Fruit fly (Drosophila melanogaster) whole organism, embryonic: ENCODE data around the gene CG13616.

ENCODE experiments used
- Abd-B ChIP-seq: fragments of 200-800 bp; sonication (Bioruptor generic); optimal IDR thresholded peaks from 2 replicates; lab custom pipeline; 2018; ENCODE audit warnings: missing biosample characterization, mild to moderate bottlenecking, missing genetic modification characterization, moderate library complexity
- Atf-2 ChIP-seq: fragments of 200-800 bp; sonication (Bioruptor generic); optimal IDR thresholded peaks from 2 replicates; lab custom pipeline; 2016; ENCODE audit warnings: missing biosample characterization, missing genetic modification characterization
- C15 ChIP-seq: fragments of 200-800 bp; sonication (Bioruptor generic); IDR thresholded peaks from 3 replicates; pipeline ENCODE4 v1.3.6; 2022; ENCODE audit warnings: missing biosample characterization, missing genetic modification characterization
- CG11093 ChIP-seq: fragments of 200-800 bp; sonication (Bioruptor generic); IDR thresholded peaks from 3 replicates; pipeline ENCODE4 v1.3.6; 2022; ENCODE audit warnings: missing biosample characterization, missing genetic modification characterization
- CG11398 ChIP-seq: fragments of 200-800 bp; sonication (Bioruptor generic); optimal IDR thresholded peaks from 2 replicates; lab custom pipeline; 2016; ENCODE audit warnings: missing biosample characterization, missing genetic modification characterization
- CG13287 ChIP-seq: fragments of 200-800 bp; sonication (Bioruptor generic); IDR thresholded peaks from 2 replicates; pipeline ENCODE4 v1.3.6; 2022; ENCODE audit warnings: missing biosample characterization, missing genetic modification characterization; ENCODE audit not compliant: partially characterized antibody
- CG14710 ChIP-seq: fragments of 200-800 bp; sonication (Bioruptor generic); optimal IDR thresholded peaks from 3 replicates; lab custom pipeline; 2019; ENCODE audit warnings: missing biosample characterization, mild to moderate bottlenecking, missing genetic modification characterization, moderate library complexity
- CG1647 ChIP-seq: fragments of 200-800 bp; sonication (Bioruptor generic); optimal IDR thresholded peaks from 3 replicates; lab custom pipeline; 2016; ENCODE audit warnings: missing biosample characterization, missing genetic modification characterization
- CG16813 ChIP-seq: fragments of 200-800 bp; sonication (Bioruptor generic); IDR thresholded peaks from 3 replicates; pipeline ENCODE4 v1.3.6; 2022; ENCODE audit warnings: missing biosample characterization, missing genetic modification characterization; ENCODE audit not compliant: partially characterized antibody
- CG2712 ChIP-seq: fragments of 200-800 bp; optimal IDR thresholded peaks from 3 replicates; lab custom pipeline; 2019; ENCODE audit warnings: missing biosample characterization, mild to moderate bottlenecking, missing genetic modification characterization, moderate library complexity
- CG4360 ChIP-seq: fragments of 200-800 bp; sonication (Bioruptor generic); IDR thresholded peaks from 2 replicates; pipeline ENCODE4 v1.3.6; 2022; ENCODE audit warnings: missing biosample characterization, missing genetic modification characterization
- CG4617 ChIP-seq: fragments of 200-800 bp; sonication (Bioruptor generic); optimal IDR thresholded peaks from 3 replicates; lab custom pipeline; 2016; ENCODE audit warnings: missing biosample characterization, missing genetic modification characterization, borderline replicate concordance
- CG6175 ChIP-seq: fragments of 200-800 bp; sonication (Bioruptor generic); IDR thresholded peaks from 3 replicates; pipeline ENCODE4 v1.3.6; 2022; ENCODE audit warnings: missing biosample characterization, missing genetic modification characterization
- CG8281 ChIP-seq: fragments of 200-800 bp; sonication (Bioruptor generic); optimal IDR thresholded peaks from 2 replicates; lab custom pipeline; 2018; ENCODE audit warnings: missing biosample characterization, mild to moderate bottlenecking, missing genetic modification characterization, moderate library complexity
- CG8478 ChIP-seq: fragments of >200 bp; optimal IDR thresholded peaks from 2 replicates; lab custom pipeline; 2018
- CG9817 ChIP-seq: fragments of 200-800 bp; sonication (Bioruptor generic); optimal IDR thresholded peaks from 2 replicates; lab custom pipeline; 2018; ENCODE audit warnings: missing biosample characterization, mild to moderate bottlenecking, missing genetic modification characterization, moderate library complexity
- CTCF ChIP-seq: fragments of 200-800 bp; sonication (Bioruptor generic); optimal IDR thresholded peaks from 2 replicates; lab custom pipeline; 2017; ENCODE audit warnings: missing biosample characterization, mild to moderate bottlenecking, missing genetic modification characterization, moderate library complexity
- CoRest ChIP-seq: fragments of 200-800 bp; sonication (Bioruptor generic); optimal IDR thresholded peaks from 3 replicates; lab custom pipeline; 2018; ENCODE audit warnings: missing biosample characterization, mild to moderate bottlenecking, missing genetic modification characterization, moderate library complexity
- Dll ChIP-seq: fragments of 200-800 bp; sonication (Bioruptor generic); IDR thresholded peaks from 4 replicates; pipeline ENCODE4 v1.3.6; 2022; ENCODE audit warnings: missing biosample characterization, missing genetic modification characterization; ENCODE audit not compliant: partially characterized antibody
- Dp ChIP-seq: fragments of 200-800 bp; sonication (Bioruptor generic); optimal IDR thresholded peaks from 2 replicates; lab custom pipeline; 2018; ENCODE audit warnings: missing biosample characterization, mild to moderate bottlenecking, missing genetic modification characterization, moderate library complexity
- E2f1 ChIP-seq: fragments of 200-800 bp; sonication (Bioruptor generic); IDR thresholded peaks from 2 replicates; pipeline ENCODE4 v1.3.6; 2022; ENCODE audit warnings: missing biosample characterization, missing genetic modification characterization
- Ets65A ChIP-seq: fragments of 200-800 bp; sonication (Bioruptor generic); peaks from one replicate; lab custom pipeline; 2016; ENCODE audit warnings: missing biosample characterization, missing genetic modification characterization
- Gug ChIP-seq: fragments of 200-800 bp; sonication (Bioruptor generic); IDR thresholded peaks from 4 replicates; pipeline ENCODE4 v1.3.6; 2022; ENCODE audit warnings: missing biosample characterization, missing genetic modification characterization
- Hr78 ChIP-seq, 2 experiments: fragments of 200-800 bp in 1 of 2; fragments of >200 bp in 1 of 2; sonication (Bioruptor generic) in 1 of 2; optimal IDR thresholded peaks; 2 replicates each; lab custom pipeline; 2017 to 2019; ENCODE audit warnings: missing biosample characterization in 2 of 2, missing genetic modification characterization in 2 of 2, mild to moderate bottlenecking in 1 of 2, moderate library complexity in 1 of 2
- Lhr ChIP-seq: fragments of 200-800 bp; sonication (Bioruptor generic); optimal IDR thresholded peaks from 3 replicates; lab custom pipeline; 2017; ENCODE audit warnings: mild to moderate bottlenecking, missing biosample characterization, missing genetic modification reagents, missing genetic modification characterization
- MBD-R2 ChIP-seq: fragments of 200-800 bp; sonication (Bioruptor generic); IDR thresholded peaks from 2 replicates; pipeline ENCODE4 v1.3.6; 2022; ENCODE audit warnings: missing biosample characterization, missing genetic modification characterization
- Med ChIP-seq: fragments of 200-800 bp; sonication (Bioruptor generic); peaks from one replicate; lab custom pipeline; 2016; ENCODE audit warnings: missing biosample characterization, missing genetic modification characterization, mild to moderate bottlenecking, inconsistent platforms, moderate library complexity
- Nf-YB ChIP-seq: fragments of 200-800 bp; sonication (Bioruptor generic); optimal IDR thresholded peaks from 3 replicates; lab custom pipeline; 2019; ENCODE audit warnings: missing biosample characterization, mild to moderate bottlenecking, missing genetic modification characterization, moderate library complexity
- Spps ChIP-seq: fragments of 200-800 bp; sonication (Bioruptor generic); optimal IDR thresholded peaks from 2 replicates; lab custom pipeline; 2018; ENCODE audit warnings: missing biosample characterization, mild to moderate bottlenecking, missing genetic modification characterization
- Sry-δ ChIP-seq: fragments of 200-800 bp; sonication (Bioruptor generic); optimal IDR thresholded peaks from 2 replicates; lab custom pipeline; 2016; ENCODE audit warnings: missing biosample characterization, missing genetic modification characterization
- Xbp1 ChIP-seq: fragments of 200-800 bp; sonication (Bioruptor generic); optimal IDR thresholded peaks from 3 replicates; lab custom pipeline; 2016; ENCODE audit warnings: missing biosample characterization, mild to moderate bottlenecking, missing genetic modification characterization
- ash1 ChIP-seq: fragments of 200-800 bp; sonication (Bioruptor generic); optimal IDR thresholded peaks from 2 replicates; lab custom pipeline; 2018; ENCODE audit warnings: missing biosample characterization, mild to moderate bottlenecking, missing genetic modification characterization
- az2 ChIP-seq: fragments of 200-800 bp; sonication (Bioruptor generic); optimal IDR thresholded peaks from 3 replicates; lab custom pipeline; 2016; ENCODE audit warnings: missing biosample characterization, missing genetic modification characterization
- bcd ChIP-seq: fragments of 200-800 bp; sonication (Bioruptor generic); optimal IDR thresholded peaks from 2 replicates; lab custom pipeline; 2017; ENCODE audit warnings: missing biosample characterization, mild to moderate bottlenecking, missing genetic modification characterization
- dmrt99B ChIP-seq: fragments of 200-800 bp; sonication (Bioruptor generic); optimal IDR thresholded peaks from 2 replicates; lab custom pipeline; 2018; ENCODE audit warnings: missing biosample characterization, mild to moderate bottlenecking, missing genetic modification characterization, moderate library complexity
- esg ChIP-seq: fragments of 200-800 bp; sonication (Bioruptor generic); conservative IDR thresholded peaks from 2 replicates; pipeline ENCODE4 v1.3.6; 2022; ENCODE audit warnings: missing biosample characterization, missing genetic modification characterization
- exex ChIP-seq: fragments of 200-800 bp; sonication (Bioruptor generic); optimal IDR thresholded peaks from 4 replicates; lab custom pipeline; 2018; ENCODE audit warnings: missing biosample characterization, mild to moderate bottlenecking, missing genetic modification characterization, moderate library complexity
- mld ChIP-seq: fragments of 200-800 bp; sonication (Bioruptor generic); IDR thresholded peaks from 3 replicates; pipeline ENCODE4 v1.3.6; 2022; ENCODE audit warnings: missing biosample characterization, missing genetic modification characterization; ENCODE audit not compliant: partially characterized antibody
- nau ChIP-seq: fragments of 200-800 bp; sonication (Bioruptor generic); optimal IDR thresholded peaks from 3 replicates; lab custom pipeline; 2017; ENCODE audit warnings: missing biosample characterization, mild to moderate bottlenecking, missing genetic modification characterization, missing genetic modification reagents
- nerfin-1 ChIP-seq: fragments of 200-800 bp; sonication (Bioruptor generic); optimal IDR thresholded peaks from 3 replicates; lab custom pipeline; 2019; ENCODE audit warnings: missing biosample characterization, mild to moderate bottlenecking, missing genetic modification characterization, moderate library complexity
- p53 ChIP-seq: fragments of 200-800 bp; sonication (Bioruptor generic); optimal IDR thresholded peaks from 2 replicates; lab custom pipeline; 2016; ENCODE audit warnings: missing biosample characterization, missing genetic modification characterization
- pho ChIP-seq: fragments of 200-800 bp; sonication (Bioruptor generic); optimal IDR thresholded peaks from 2 replicates; lab custom pipeline; 2016; ENCODE audit warnings: missing biosample characterization, missing genetic modification characterization
- pros ChIP-seq: fragments of 200-800 bp; sonication (Bioruptor generic); optimal IDR thresholded peaks from 3 replicates; lab custom pipeline; 2019; ENCODE audit warnings: missing biosample characterization, mild to moderate bottlenecking, missing genetic modification characterization, moderate library complexity
- run ChIP-seq: fragments of 200-800 bp; sonication (Bioruptor generic); optimal IDR thresholded peaks from 3 replicates; lab custom pipeline; 2018; ENCODE audit warnings: missing biosample characterization, mild to moderate bottlenecking, missing genetic modification characterization
- sim ChIP-seq: fragments of 200-800 bp; sonication (Bioruptor generic); IDR thresholded peaks from 2 replicates; pipeline ENCODE4 v1.3.6; 2022; ENCODE audit warnings: missing biosample characterization, missing genetic modification characterization
- sna ChIP-seq: fragments of 200-800 bp; sonication (Bioruptor generic); IDR thresholded peaks from 2 replicates; pipeline ENCODE4 v1.3.6; 2022; ENCODE audit warnings: missing biosample characterization, missing genetic modification characterization; ENCODE audit not compliant: partially characterized antibody
- sob ChIP-seq: fragments of 200-800 bp; sonication (Bioruptor generic); IDR thresholded peaks from 2 replicates; pipeline ENCODE4 v1.3.6; 2022; ENCODE audit warnings: missing biosample characterization, missing genetic modification characterization
- stwl ChIP-seq: fragments of 200-800 bp; sonication (Bioruptor generic); optimal IDR thresholded peaks from 3 replicates; lab custom pipeline; 2018; ENCODE audit warnings: missing biosample characterization, mild to moderate bottlenecking, missing genetic modification characterization, moderate library complexity
- tap ChIP-seq: fragments of 200-800 bp; optimal IDR thresholded peaks from 3 replicates; lab custom pipeline; 2019; ENCODE audit warnings: missing biosample characterization, mild to moderate bottlenecking, missing genetic modification characterization, moderate library complexity
- trem ChIP-seq: fragments of 200-800 bp; optimal IDR thresholded peaks from 3 replicates; lab custom pipeline; 2019; ENCODE audit warnings: missing biosample characterization, mild to moderate bottlenecking, missing genetic modification characterization, moderate library complexity
- tup ChIP-seq: fragments of 200-800 bp; sonication (Bioruptor generic); optimal IDR thresholded peaks from 2 replicates; lab custom pipeline; 2016; ENCODE audit warnings: missing biosample characterization, mild to moderate bottlenecking, missing genetic modification characterization, moderate library complexity
- wor ChIP-seq: fragments of 200-800 bp; sonication (Bioruptor generic); IDR thresholded peaks from 2 replicates; pipeline ENCODE4 v1.3.6; 2022; ENCODE audit warnings: missing biosample characterization, missing genetic modification characterization

The CG13616 gene

DNA sequence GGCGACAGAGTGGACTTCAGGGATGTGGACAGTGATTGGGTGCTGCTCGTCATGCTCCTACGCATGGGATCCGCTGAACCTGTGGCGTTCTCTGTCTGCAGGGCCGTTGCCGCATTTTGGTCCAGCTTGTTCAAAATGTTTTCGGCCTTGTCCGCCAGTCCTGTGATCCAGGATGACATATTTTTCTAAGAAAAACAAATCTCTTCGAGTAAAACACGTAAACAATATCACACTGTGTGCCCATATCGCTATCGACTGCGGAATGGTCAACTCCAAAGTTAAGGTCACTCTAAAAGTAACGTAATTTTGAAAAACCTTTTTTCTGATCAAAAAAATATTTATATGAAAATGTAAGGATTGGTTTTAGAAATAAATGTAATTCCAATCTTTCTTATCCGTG lies 35.0 kb upstream of the CG13616 start, which contains the start of gene Golgin84 (continued):
- TF ChIP-seq run (tag; lab: Kevin White, UChicago) (no peak), nerfin-1 (tag; lab: Kevin White, UChicago) (no peak), sna (no peak), wor (GFP tag; lab: Robert Waterston, UW) (no peak), exex (tag; lab: Kevin White, UChicago) (no peak), MBD-R2 (GFP tag; lab: Robert Waterston, UW) (peak; percentile 47), Sry-δ (GFP tag; lab: Kevin White, UChicago) (no peak), Atf-2 (GFP tag; lab: Kevin White, UChicago) (no peak), CG4360 (GFP tag; lab: Robert Waterston, UW) (no peak), Spps (no peak), CG13287 (GFP tag; lab: Robert Waterston, UW) (peak; percentile 16; the same call in 1 of the 2 replicates), bcd (GFP tag; lab: Kevin White, UChicago) (no peak), CG1647 (GFP tag; lab: Kevin White, UChicago) (no peak), pho (GFP tag; lab: Kevin White, UChicago) (no peak), Gug (GFP tag; lab: Robert Waterston, UW) (no peak), CG11398 (no peak), tup (no peak), dmrt99B (tag; lab: Kevin White, UChicago) (no peak), pros (GFP tag; lab: Kevin White, UChicago) (no peak), esg (no peak), sim (GFP tag; lab: Robert Waterston, UW) (no peak), Xbp1 (GFP tag; lab: Kevin White, UChicago) (no peak), Abd-B (GFP tag; lab: Kevin White, UChicago) (no peak), CG14710 (no peak), CG11093 (GFP tag; lab: Robert Waterston, UW) (no peak)

DNA sequence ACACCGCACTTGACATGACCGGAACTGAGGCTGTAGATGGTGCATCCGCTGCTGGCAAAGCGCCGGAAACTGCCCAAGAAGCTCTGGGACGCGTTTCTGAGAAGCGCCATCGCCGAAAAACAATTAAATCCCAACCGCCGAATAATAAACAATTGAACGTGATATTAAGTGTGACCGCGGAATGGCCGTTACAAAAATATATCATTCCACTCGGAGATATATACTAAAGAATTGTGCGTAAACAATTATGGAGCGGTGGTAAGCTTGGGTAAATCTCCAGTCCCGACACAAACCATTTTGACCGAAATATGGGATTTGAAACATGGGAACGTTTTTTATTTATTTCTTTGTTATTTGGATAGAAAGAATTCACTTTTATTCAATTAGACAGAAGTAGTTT lies 32.7 kb upstream of the CG13616 start, which contains the start of gene CG18528:
Gene CG18528 (minus strand): TSS at position 188 of the 400 bp plus-strand sequence.
- TF ChIP-seq stwl (tag; lab: Kevin White, UChicago) = peak; percentile 73
- TF ChIP-seq Nf-YB (GFP tag; lab: Kevin White, UChicago) = no peak
- TF ChIP-seq C15 (GFP tag; lab: Robert Waterston, UW) = no peak
- peak; percentile 61 for TF ChIP-seq Dp (GFP tag; lab: Kevin White, UChicago)
- TF ChIP-seq CG4360 (GFP tag; lab: Robert Waterston, UW) = peak; percentile 12; the same call in 1 of the 2 replicates
- no peak for TF ChIP-seq nau (GFP tag; lab: Kevin White, UChicago)
- no peak for TF ChIP-seq CG6175
- no peak for TF ChIP-seq mld
- TF ChIP-seq tap (tag; lab: Kevin White, UChicago) = no peak
- peak; percentile 15 for TF ChIP-seq CG4617
- TF ChIP-seq Med (GFP tag; lab: Kevin White, UChicago) = peak; percentile 86
- no peak for TF ChIP-seq Hr78 (GFP tag; optimal IDR thresholded peaks at IDR 0.05; lab: Kevin White, UChicago)
- TF ChIP-seq Ets65A (GFP tag; lab: Kevin White, UChicago) = peak; percentile 85
- TF ChIP-seq CG16813 (GFP tag; lab: Robert Waterston, UW) = no peak
- no peak for TF ChIP-seq nerfin-1 (tag; lab: Kevin White, UChicago)
- no peak for TF ChIP-seq ash1 (GFP tag; lab: Kevin White, UChicago)
- TF ChIP-seq E2f1 = no peak
- no peak for TF ChIP-seq CG2712
- TF ChIP-seq CG9817 = no peak
- TF ChIP-seq p53 (GFP tag; lab: Kevin White, UChicago) = no peak
- TF ChIP-seq CTCF = peak; percentile 62
- TF ChIP-seq trem (tag; lab: Kevin White, UChicago) = peak; percentile 49
- TF ChIP-seq Lhr (GFP tag; lab: Kevin White, UChicago) = peak; percentile 84
- no peak for TF ChIP-seq sob (GFP tag; lab: Robert Waterston, UW)
- TF ChIP-seq Dll (GFP tag; lab: Robert Waterston, UW) = peak; percentile 24; the same call in 1 of the 4 replicates
- TF ChIP-seq az2 = no peak
- no peak for TF ChIP-seq CG8281
- TF ChIP-seq CG8478 (lab: Kevin White, UChicago) = no peak
- peak; percentile 64 for TF ChIP-seq CoRest (tag; lab: Kevin White, UChicago)
